Worm (Caenorhabditis elegans): ENCODE measurements around the gene C27F2.10.

The C27F2.10 gene

DNA sequence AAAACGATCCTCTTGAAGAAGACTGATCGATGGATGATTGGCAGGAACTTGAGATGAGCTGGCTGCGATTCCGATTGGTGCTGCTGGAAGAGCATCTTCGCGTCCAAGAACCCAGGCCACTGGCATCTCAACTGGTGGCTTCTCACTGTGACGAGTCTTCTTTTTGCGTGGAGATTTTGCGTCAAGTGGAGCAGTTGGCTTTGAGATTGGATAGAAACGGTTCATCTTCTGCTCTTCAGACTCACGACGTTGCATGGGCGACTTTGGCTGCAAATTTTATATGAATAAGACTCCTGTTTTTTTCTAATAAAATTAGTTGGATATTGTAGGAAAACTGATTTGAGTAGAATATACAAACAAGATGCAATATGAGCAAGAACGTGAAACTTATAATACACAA lies 24.0 kb upstream of the C27F2.10 start:
- TF ChIP-seq C06A6.2 (GFP tag; conservative IDR thresholded peaks at IDR 0.05): no peak
- no peak for TF ChIP-seq T07F8.4 (tag; optimal IDR thresholded peaks at IDR 0.05)
- no peak for TF ChIP-seq attf-6 (GFP tag; IDR thresholded peaks at IDR 0.05)
- TF ChIP-seq B0035.1 (tag; optimal IDR thresholded peaks at IDR 0.05): no peak
- TF ChIP-seq hmg-20 (GFP tag; IDR thresholded peaks at IDR 0.05): no peak
- TF ChIP-seq nhr-80 (tag; optimal IDR thresholded peaks at IDR 0.05): no peak
- TF ChIP-seq B0019.2 (GFP tag; conservative IDR thresholded peaks at IDR 0.05): no peak
- TF ChIP-seq pbrm-1 (GFP tag; IDR thresholded peaks at IDR 0.05): no peak
- no peak for TF ChIP-seq F55B11.4 (tag; optimal IDR thresholded peaks at IDR 0.05; ENCODE audit: borderline replicate concordance, insufficient read depth)
- no peak for TF ChIP-seq ztf-6 (GFP tag; IDR thresholded peaks at IDR 0.05)
- no peak for TF ChIP-seq egl-44 (GFP tag; IDR thresholded peaks at IDR 0.05)
- TF ChIP-seq ZK185.1 (tag; optimal IDR thresholded peaks at IDR 0.05; ENCODE audit: poor library complexity, severe bottlenecking): no peak

- 0 out of 2 replicates have a peak, but pooled peaks have one; percentile 30 for TF ChIP-seq bed-1 (GFP tag; IDR thresholded peaks at IDR 0.05)
- TF ChIP-seq madf-6 (GFP tag; IDR thresholded peaks at IDR 0.05): 0 out of 2 replicates have a peak, but pooled peaks have one; percentile 7
- no peak for TF ChIP-seq repo-1 (tag; optimal IDR thresholded peaks at IDR 0.05)
- TF ChIP-seq Y53G8AR.9 (GFP tag; conservative IDR thresholded peaks at IDR 0.05): no peak
- TF ChIP-seq ceh-79 (tag; optimal IDR thresholded peaks at IDR 0.05): no peak
- TF ChIP-seq B0336.3 (GFP tag; IDR thresholded peaks at IDR 0.05): 0 out of 2 replicates have a peak, but pooled peaks have one; percentile 11
These were observed 22.0 kb upstream of the C27F2.10 start, which contains the start of gene R144.11 for ce11 chrIII:5008730-5009129. R144.11 (minus strand) TSS chrIII:5008830.

DNA sequence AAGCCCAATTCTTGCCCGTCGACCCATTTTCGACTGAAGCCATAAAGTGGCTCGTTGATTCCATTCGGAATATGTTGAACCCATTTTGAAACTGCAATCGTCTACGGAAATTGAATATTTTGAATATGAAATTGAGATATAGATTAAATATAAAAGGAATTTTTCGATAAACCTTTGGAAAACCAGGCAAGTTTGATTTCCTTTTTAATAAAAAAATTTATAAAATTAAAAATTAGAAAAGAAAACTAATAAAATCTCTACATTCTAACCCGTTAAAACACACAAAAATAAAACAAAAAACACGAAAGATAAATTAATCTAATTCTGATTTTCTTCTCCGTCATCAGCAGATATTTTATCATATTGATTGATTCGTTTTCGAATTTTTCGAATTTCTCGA lies 20.2 kb upstream of the C27F2.10 start, which contains the start of gene R144.12:
R144.12 (minus strand) TSS at position 101 of the 400 bp plus-strand sequence.
- TF ChIP-seq nfya-2 (GFP tag; IDR thresholded peaks at IDR 0.05): no peak
- TF ChIP-seq lin-35 (GFP tag; optimal IDR thresholded peaks at IDR 0.05): no peak
- no peak for TF ChIP-seq ccch-3 (GFP tag; optimal IDR thresholded peaks at IDR 0.05)
- no peak for TF ChIP-seq let-526 (GFP tag; IDR thresholded peaks at IDR 0.05)
- no peak for TF ChIP-seq aptf-2 (GFP tag; conservative IDR thresholded peaks at IDR 0.05)
- TF ChIP-seq egl-44 (GFP tag; IDR thresholded peaks at IDR 0.05): no peak
- TF ChIP-seq pbrm-1 (GFP tag; IDR thresholded peaks at IDR 0.05): no peak
- no peak for TF ChIP-seq die-1 (tag; optimal IDR thresholded peaks at IDR 0.05)
- TF ChIP-seq cebp-2 (GFP tag; IDR thresholded peaks at IDR 0.05): no peak
- no peak for TF ChIP-seq lsy-27 (tag; optimal IDR thresholded peaks at IDR 0.05; ENCODE audit: borderline replicate concordance, insufficient read depth)
- no peak for TF ChIP-seq tlf-1 (GFP tag; optimal IDR thresholded peaks at IDR 0.05)
- no peak for TF ChIP-seq F52B5.7 (tag; optimal IDR thresholded peaks at IDR 0.05)
- no peak for TF ChIP-seq K12H6.12 (tag; optimal IDR thresholded peaks at IDR 0.05)

DNA sequence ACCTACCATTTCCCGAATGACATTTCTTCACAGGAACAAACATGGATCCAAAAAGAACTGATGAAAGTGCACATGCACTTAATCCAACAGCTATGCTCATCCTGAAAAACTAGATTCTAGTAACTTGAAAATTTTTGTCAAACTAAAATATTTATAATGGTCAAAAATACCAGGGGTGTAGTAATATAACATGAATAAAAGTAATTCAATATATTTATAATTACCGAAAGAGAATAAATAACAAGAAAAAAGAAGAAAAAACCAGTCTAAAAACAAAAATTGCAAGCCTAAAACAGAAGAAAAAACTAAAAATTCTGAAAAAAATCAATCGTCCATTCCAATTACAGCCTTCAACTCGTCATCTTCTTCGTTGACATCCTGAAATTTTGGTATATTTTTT lies 17.9 kb upstream of the C27F2.10 start, which contains the start of gene R144.6:
R144.6 (minus strand) TSS at position 101 of the 400 bp plus-strand sequence.
- no peak for TF ChIP-seq nfyb-1 (GFP tag; IDR thresholded peaks at IDR 0.05)
- TF ChIP-seq rpc-1 (optimal IDR thresholded peaks at IDR 0.05): no peak
- no peak for TF ChIP-seq rpc-1 (tag; optimal IDR thresholded peaks at IDR 0.05)
- no peak for TF ChIP-seq rec-8 (tag; optimal IDR thresholded peaks at IDR 0.05)
- TF ChIP-seq unc-62 (GFP tag; optimal IDR thresholded peaks at IDR 0.05): no peak
- no peak for TF ChIP-seq Y79H2A.3 (GFP tag; conservative IDR thresholded peaks at IDR 0.05)
- no peak for TF ChIP-seq ztf-18 (tag; optimal IDR thresholded peaks at IDR 0.05)
- TF ChIP-seq T26A5.8 (tag; optimal IDR thresholded peaks at IDR 0.05): no peak
